Fruit fly (Drosophila melanogaster): Measurements from ENCODE around the gene SrpRbeta.

Gene SrpRbeta

dm6 chr3L:8749676-8750654 lies 29.9 kb upstream of the SrpRbeta start, which contains the start of gene CG13306:
CG13306 (minus strand) TSS chr3L:8749726.
- TF ChIP-seq Blimp-1 (GFP tag; optimal IDR thresholded peaks at IDR 0.05) (no peak), esn (GFP tag; optimal IDR thresholded peaks at IDR 0.05) (no peak), CG8119 (GFP tag; IDR thresholded peaks at IDR 0.05) (no peak), fkh (GFP tag; optimal IDR thresholded peaks at IDR 0.05) (no peak), salr (GFP tag; optimal IDR thresholded peaks at IDR 0.05) (no peak), CG6792 (GFP tag; optimal IDR thresholded peaks at IDR 0.05) (no peak), acj6 (GFP tag; optimal IDR thresholded peaks at IDR 0.05) (no peak), lz (GFP tag; optimal IDR thresholded peaks at IDR 0.05) (no peak), CG16779 (tag; optimal IDR thresholded peaks at IDR 0.05) (no peak), CG31627 (GFP tag; optimal IDR thresholded peaks at IDR 0.05) (no peak), Smox (GFP tag; optimal IDR thresholded peaks at IDR 0.05) (no peak)

dm6 chr3L:8748839-8749238 lies 28.8 kb upstream of the SrpRbeta start:
- TF ChIP-seq salr (GFP tag; optimal IDR thresholded peaks at IDR 0.05): peak in 1 of 2 experiments; percentile 6
- no peak for TF ChIP-seq CG4318 (GFP tag; optimal IDR thresholded peaks at IDR 0.05)
- TF ChIP-seq CG15336 (GFP tag; IDR thresholded peaks at IDR 0.05): no peak
- TF ChIP-seq CG31627 (GFP tag; optimal IDR thresholded peaks at IDR 0.05): peak; percentile 55
- no peak for TF ChIP-seq CG8119 (GFP tag; IDR thresholded peaks at IDR 0.05)
- peak; percentile 18 for TF ChIP-seq esn (GFP tag; optimal IDR thresholded peaks at IDR 0.05)
- no peak for TF ChIP-seq Sox15 (GFP tag; optimal IDR thresholded peaks at IDR 0.05)
- TF ChIP-seq Ets96B (tag; optimal IDR thresholded peaks at IDR 0.05): no peak
- no peak for TF ChIP-seq CG11762 (GFP tag; optimal IDR thresholded peaks at IDR 0.05; ENCODE audit: insufficient read depth)
- TF ChIP-seq CG6163 (GFP tag; IDR thresholded peaks at IDR 0.05): no peak
- TF ChIP-seq CG32006 (GFP tag; optimal IDR thresholded peaks at IDR 0.05): no peak
- no peak for TF ChIP-seq CG9139 (GFP tag; optimal IDR thresholded peaks at IDR 0.05)
- TF ChIP-seq Lpt (GFP tag; optimal IDR thresholded peaks at IDR 0.05): no peak
- TF ChIP-seq vri (GFP tag; optimal IDR thresholded peaks at IDR 0.05): no peak
- TF ChIP-seq Hr39 (GFP tag; optimal IDR thresholded peaks at IDR 0.05): peak; percentile 47
- TF ChIP-seq Ets21C (GFP tag; optimal IDR thresholded peaks at IDR 0.05): no peak
- no peak for TF ChIP-seq spab (GFP tag; optimal IDR thresholded peaks at IDR 0.05)
- TF ChIP-seq OdsH (GFP tag; optimal IDR thresholded peaks at IDR 0.05): peak; percentile 19
- TF ChIP-seq Hr38 (GFP tag; optimal IDR thresholded peaks at IDR 0.05): no peak
- TF ChIP-seq Blimp-1 (GFP tag; optimal IDR thresholded peaks at IDR 0.05): no peak
- no peak for TF ChIP-seq CG11294 (GFP tag; IDR thresholded peaks at IDR 0.05)
- no peak for TF ChIP-seq ss (GFP tag; optimal IDR thresholded peaks at IDR 0.05)
- no peak for TF ChIP-seq CG6792 (GFP tag; optimal IDR thresholded peaks at IDR 0.05)
- peak; percentile 36 for TF ChIP-seq lz (GFP tag; optimal IDR thresholded peaks at IDR 0.05)
- peak; percentile 54 for TF ChIP-seq cyc (GFP tag; optimal IDR thresholded peaks at IDR 0.05)

DNA sequence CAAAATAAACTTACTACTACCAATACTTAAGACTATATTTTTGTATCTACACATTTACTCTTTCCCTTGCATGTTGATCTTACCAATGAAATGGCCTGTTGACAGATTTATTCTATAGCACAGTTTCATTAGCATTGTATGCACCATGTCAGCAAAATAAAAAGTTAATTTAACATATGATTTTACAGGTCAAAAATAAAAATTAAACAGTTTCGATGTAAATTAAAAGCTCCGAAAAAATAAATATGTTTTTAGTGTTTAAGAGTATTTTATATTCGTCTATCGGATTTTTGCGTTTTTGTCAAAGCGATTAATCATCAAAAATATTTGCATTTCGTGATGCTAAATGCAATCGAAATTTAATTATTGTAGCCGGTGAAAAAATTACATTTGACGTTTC lies 28.3 kb upstream of the SrpRbeta start:
- TF ChIP-seq CG15336 (GFP tag; IDR thresholded peaks at IDR 0.05) (no peak), topi (GFP tag; optimal IDR thresholded peaks at IDR 0.05) (no peak), CG8319 (GFP tag; optimal IDR thresholded peaks at IDR 0.05) (no peak)

DNA sequence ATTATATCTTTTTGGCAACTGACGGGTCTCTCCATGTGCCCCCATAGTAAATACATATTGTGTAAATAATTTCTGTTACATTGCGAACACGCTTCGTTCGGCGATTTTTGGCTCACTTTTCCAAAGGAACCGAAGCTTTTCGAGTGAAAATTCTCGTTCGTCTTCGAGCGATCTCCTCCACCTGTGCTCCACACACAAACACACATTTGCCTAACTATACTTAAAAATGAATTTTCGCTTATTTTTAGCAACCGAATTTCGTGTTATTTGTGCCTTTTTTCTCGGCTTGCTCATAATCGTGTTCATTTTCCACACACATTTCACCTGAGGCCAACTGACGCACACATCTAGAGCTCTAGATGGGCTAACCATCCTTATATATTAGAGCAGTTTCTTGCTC lies 26.5 kb upstream of the SrpRbeta start:
- TF ChIP-seq Hr38 (GFP tag; optimal IDR thresholded peaks at IDR 0.05) (no peak), CG9139 (GFP tag; optimal IDR thresholded peaks at IDR 0.05) (no peak), CG10669 (GFP tag; optimal IDR thresholded peaks at IDR 0.05) (no peak), CG8119 (GFP tag; IDR thresholded peaks at IDR 0.05) (no peak), Lpt (GFP tag; optimal IDR thresholded peaks at IDR 0.05) (no peak), lz (GFP tag; optimal IDR thresholded peaks at IDR 0.05) (no peak), Sox102F (GFP tag; optimal IDR thresholded peaks at IDR 0.05) (no peak), OdsH (GFP tag; optimal IDR thresholded peaks at IDR 0.05) (no peak), vri (GFP tag; optimal IDR thresholded peaks at IDR 0.05) (no peak), Eip78C (GFP tag) (no peak)

All from whole organism, prepupa.